Worm (Caenorhabditis elegans) whole organism, L1 larva: ENCODE results near the gene ctsa-3.1.

Experiments used
- ces-1 ChIP-seq: fragments of 150-350 bp; optimal IDR thresholded peaks from 2 replicates; lab custom pipeline; 2014; ENCODE audit warnings: missing biosample characterization, missing genetic modification reagents, missing genetic modification characterization
- jun-1 ChIP-seq: fragments of 150-350 bp; optimal IDR thresholded peaks from 2 replicates; lab custom pipeline; 2014; ENCODE audit warnings: missing biosample characterization, missing genetic modification reagents, missing genetic modification characterization
- lin-13 ChIP-seq: fragments of 150-350 bp; optimal IDR thresholded peaks from 2 replicates; lab custom pipeline; 2014; ENCODE audit warnings: missing biosample characterization, missing genetic modification reagents, missing genetic modification characterization
- mef-2 ChIP-seq: fragments of 150-350 bp; optimal IDR thresholded peaks from 2 replicates; lab custom pipeline; 2014; ENCODE audit warnings: missing biosample characterization, missing genetic modification characterization
- xbp-1 ChIP-seq: sonication (generic microtip); optimal IDR thresholded peaks from 2 replicates; lab custom pipeline; 2016; ENCODE audit warnings: missing genetic modification characterization, missing compliant biosample characterization

- no peak for TF ChIP-seq jun-1 (tag; lab: Kevin White, UChicago)
- TF ChIP-seq mef-2 (tag; lab: Kevin White, UChicago) = no peak
- TF ChIP-seq ces-1 = no peak
- TF ChIP-seq lin-13 (GFP tag; lab: Kevin White, UChicago) = no peak
- TF ChIP-seq xbp-1 (tag; lab: Kevin White, UChicago) = no peak
Measured at ce11 chrII:7186117-7186516, 46.5 kb upstream of the ctsa-3.1 start.
